Worm (Caenorhabditis elegans) whole organism, midembryonic: ENCODE measurements around the gene lbp-2.

ENCODE experiments used
- T22C8.4 ChIP-seq: fragments of 200-800 bp; sonication (Bioruptor generic); IDR thresholded peaks from 2 replicates; pipeline ENCODE4 v1.3.6; 2022; ENCODE audit warnings: missing genetic modification characterization, missing compliant biosample characterization
- cog-1 ChIP-seq: sonication (generic microtip); optimal IDR thresholded peaks from 2 replicates; lab custom pipeline; 2016; ENCODE audit warnings: missing genetic modification characterization, missing compliant biosample characterization
- flt-1 ChIP-seq: fragments of 200-800 bp; sonication (Bioruptor generic); IDR thresholded peaks from 2 replicates; pipeline ENCODE4 v1.3.6; 2022; ENCODE audit warnings: missing genetic modification characterization, missing compliant biosample characterization
- klf-2 ChIP-seq: fragments of 200-800 bp; sonication (Bioruptor generic); conservative IDR thresholded peaks from 2 replicates; pipeline ENCODE4 v1.3.6; 2022; ENCODE audit warnings: missing genetic modification reagents, missing genetic modification characterization, missing compliant biosample characterization
- med-1 ChIP-seq: sonication (generic microtip); optimal IDR thresholded peaks from 2 replicates; lab custom pipeline; 2017; ENCODE audit warnings: missing genetic modification characterization, mild to moderate bottlenecking, missing compliant biosample characterization, antibody characterized with exemption, missing genetic modification reagents; ENCODE audit not compliant: insufficient read depth
- ref-1 ChIP-seq: fragments of 200-800 bp; sonication (Bioruptor generic); conservative IDR thresholded peaks from 2 replicates; pipeline ENCODE4 v1.3.6; 2022; ENCODE audit warnings: missing genetic modification reagents, missing genetic modification characterization, missing compliant biosample characterization
- tab-1 ChIP-seq: fragments of 200-800 bp; sonication (Bioruptor generic); IDR thresholded peaks from 2 replicates; pipeline ENCODE4 v1.3.6; 2022; ENCODE audit warnings: missing genetic modification characterization, missing compliant biosample characterization
- ztf-23 ChIP-seq: fragments of 200-800 bp; sonication (Bioruptor generic); IDR thresholded peaks from 2 replicates; pipeline ENCODE4 v1.3.6; 2022; ENCODE audit warnings: missing genetic modification reagents, missing genetic modification characterization, missing compliant biosample characterization
- ztf-29 ChIP-seq: fragments of 200-800 bp; sonication (Bioruptor generic); IDR thresholded peaks from 2 replicates; pipeline ENCODE4 v1.3.6; 2022; ENCODE audit warnings: missing genetic modification reagents, missing genetic modification characterization, missing compliant biosample characterization

Gene lbp-2

ce11 chrX:3244402-3244801 is 16.0 kb upstream of the lbp-2 start:
- TF ChIP-seq flt-1 (GFP tag; lab: Robert Waterston, UW) (no peak), T22C8.4 (GFP tag; lab: Robert Waterston, UW) (no peak), med-1 (no peak), ztf-23 (GFP tag; lab: Robert Waterston, UW) (no peak), klf-2 (GFP tag; lab: Robert Waterston, UW) (no peak), ztf-29 (no peak), ref-1 (GFP tag; lab: Robert Waterston, UW) (no peak), cog-1 (no peak), tab-1 (GFP tag; lab: Robert Waterston, UW) (no peak)

- no peak for TF ChIP-seq klf-2 (GFP tag; lab: Robert Waterston, UW)
- no peak for TF ChIP-seq med-1
- TF ChIP-seq T22C8.4 (GFP tag; lab: Robert Waterston, UW), result no peak
- TF ChIP-seq flt-1 (GFP tag; lab: Robert Waterston, UW), result no peak
- no peak for TF ChIP-seq ztf-23 (GFP tag; lab: Robert Waterston, UW)
- peak; percentile 41 for TF ChIP-seq cog-1
- no peak for TF ChIP-seq ref-1 (GFP tag; lab: Robert Waterston, UW)
- no peak for TF ChIP-seq tab-1 (GFP tag; lab: Robert Waterston, UW)
These were observed 14.6 kb upstream of the lbp-2 start, which contains the start of gene F40F4.7 for ce11 chrX:3245812-3246211. Gene F40F4.7, minus strand, starts transcription at chrX:3245933.

ce11 chrX:3247768-3248167 is 12.6 kb upstream of the lbp-2 start:
- TF ChIP-seq flt-1 (GFP tag; lab: Robert Waterston, UW) (no peak), med-1 (no peak), tab-1 (GFP tag; lab: Robert Waterston, UW) (no peak), ref-1 (GFP tag; lab: Robert Waterston, UW) (no peak), ztf-29 (no peak)

ce11 chrX:3250481-3251091 is 9.8 kb upstream of the lbp-2 start, which contains the start of gene pqn-37:
Gene pqn-37, minus strand, starts transcription at chrX:3250531.
- TF ChIP-seq flt-1 (GFP tag; lab: Robert Waterston, UW), result no peak
- TF ChIP-seq med-1, result no peak
- no peak for TF ChIP-seq ztf-23 (GFP tag; lab: Robert Waterston, UW)
- TF ChIP-seq cog-1, result no peak
- no peak for TF ChIP-seq klf-2 (GFP tag; lab: Robert Waterston, UW)
- no peak for TF ChIP-seq ref-1 (GFP tag; lab: Robert Waterston, UW)
- no peak for TF ChIP-seq tab-1 (GFP tag; lab: Robert Waterston, UW)
- no peak for TF ChIP-seq T22C8.4 (GFP tag; lab: Robert Waterston, UW)
- no peak for TF ChIP-seq ztf-29

- no peak for TF ChIP-seq flt-1 (GFP tag; lab: Robert Waterston, UW)
- TF ChIP-seq ztf-23 (GFP tag; lab: Robert Waterston, UW), result no peak
- TF ChIP-seq ref-1 (GFP tag; lab: Robert Waterston, UW), result no peak
- TF ChIP-seq med-1, result no peak
These were observed 7.9 kb upstream of the lbp-2 start, which contains the start of gene tba-9 for ce11 chrX:3252500-3252899. Gene tba-9, plus strand, starts transcription at chrX:3252800.

ce11 chrX:3256784-3257493 is 3.5 kb upstream of the lbp-2 start, which contains the start of gene lbp-3:
Gene lbp-3, plus strand, starts transcription at chrX:3257372.
- TF ChIP-seq T22C8.4 (GFP tag; lab: Robert Waterston, UW) (no peak), ztf-23 (GFP tag; lab: Robert Waterston, UW) (no peak), tab-1 (GFP tag; lab: Robert Waterston, UW) (no peak)

ce11 chrX:3258842-3259241 is 1.6 kb upstream of the lbp-2 start, which contains the start of gene lbp-1:
Gene lbp-1, plus strand, starts transcription at chrX:3259142.
- TF ChIP-seq flt-1 (GFP tag; lab: Robert Waterston, UW) (0 out of 2 replicates have a peak, but pooled peaks have one; percentile 7), ztf-29 (no peak)

- TF ChIP-seq klf-2 (GFP tag; lab: Robert Waterston, UW) (no peak), flt-1 (GFP tag; lab: Robert Waterston, UW) (no peak), tab-1 (GFP tag; lab: Robert Waterston, UW) (no peak), ref-1 (GFP tag; lab: Robert Waterston, UW) (no peak), cog-1 (no peak), T22C8.4 (GFP tag; lab: Robert Waterston, UW) (no peak)
These were observed 2.2 kb downstream of the lbp-2 start, which contains the start of gene fbxb-71 for ce11 chrX:3262600-3262999. Gene fbxb-71, plus strand, starts transcription at chrX:3262900.

- TF ChIP-seq ztf-29, result no peak
- TF ChIP-seq cog-1, result no peak
- TF ChIP-seq med-1, result no peak
- no peak for TF ChIP-seq flt-1 (GFP tag; lab: Robert Waterston, UW)
- TF ChIP-seq ref-1 (GFP tag; lab: Robert Waterston, UW), result no peak
- TF ChIP-seq tab-1 (GFP tag; lab: Robert Waterston, UW), result no peak
These were observed 10.4 kb downstream of the lbp-2 start, which contains the start of gene sul-1 for ce11 chrX:3270806-3271205. Gene sul-1, minus strand, starts transcription at chrX:3270906.

- TF ChIP-seq klf-2 (GFP tag; lab: Robert Waterston, UW), result no peak
- TF ChIP-seq flt-1 (GFP tag; lab: Robert Waterston, UW), result no peak
- no peak for TF ChIP-seq cog-1
- no peak for TF ChIP-seq T22C8.4 (GFP tag; lab: Robert Waterston, UW)
- TF ChIP-seq tab-1 (GFP tag; lab: Robert Waterston, UW), result no peak
- TF ChIP-seq ztf-23 (GFP tag; lab: Robert Waterston, UW), result no peak
- no peak for TF ChIP-seq ztf-29
- TF ChIP-seq ref-1 (GFP tag; lab: Robert Waterston, UW), result no peak
- TF ChIP-seq med-1, result no peak
These were observed 11.3 kb downstream of the lbp-2 start, which contains the start of gene K09C4.9 for ce11 chrX:3271673-3272072. Gene K09C4.9, minus strand, starts transcription at chrX:3271773.
